Worm (Caenorhabditis elegans): Measurements from ENCODE around the gene R07E5.11.

The R07E5.11 gene

ce11 chrIII:4415135-4415534, at the start of gene R07E5.11:
R07E5.11 (minus strand) TSS chrIII:4415235.
- TF ChIP-seq dao-5 (tag; optimal IDR thresholded peaks at IDR 0.05) (no peak), W03F9.2 (tag; optimal IDR thresholded peaks at IDR 0.05) (no peak), him-1 (tag; optimal IDR thresholded peaks at IDR 0.05) (no peak)

ce11 chrIII:4461337-4461736, 46.3 kb upstream of the R07E5.11 start:
- TF ChIP-seq W03F9.2 (tag; optimal IDR thresholded peaks at IDR 0.05) (no peak), dao-5 (tag; optimal IDR thresholded peaks at IDR 0.05) (no peak), him-1 (tag; optimal IDR thresholded peaks at IDR 0.05) (no peak)

ce11 chrIII:4460242-4460641, 45.2 kb upstream of the R07E5.11 start:
- TF ChIP-seq W03F9.2 (tag; optimal IDR thresholded peaks at IDR 0.05), result no peak
- no peak for TF ChIP-seq dao-5 (tag; optimal IDR thresholded peaks at IDR 0.05)
- TF ChIP-seq him-1 (tag; optimal IDR thresholded peaks at IDR 0.05), result no peak

- no peak for TF ChIP-seq W03F9.2 (tag; optimal IDR thresholded peaks at IDR 0.05)
- no peak for TF ChIP-seq him-1 (tag; optimal IDR thresholded peaks at IDR 0.05)
- no peak for TF ChIP-seq dao-5 (tag; optimal IDR thresholded peaks at IDR 0.05)
Observed at ce11 chrIII:4456579-4456978, 41.5 kb upstream of the R07E5.11 start.

DNA sequence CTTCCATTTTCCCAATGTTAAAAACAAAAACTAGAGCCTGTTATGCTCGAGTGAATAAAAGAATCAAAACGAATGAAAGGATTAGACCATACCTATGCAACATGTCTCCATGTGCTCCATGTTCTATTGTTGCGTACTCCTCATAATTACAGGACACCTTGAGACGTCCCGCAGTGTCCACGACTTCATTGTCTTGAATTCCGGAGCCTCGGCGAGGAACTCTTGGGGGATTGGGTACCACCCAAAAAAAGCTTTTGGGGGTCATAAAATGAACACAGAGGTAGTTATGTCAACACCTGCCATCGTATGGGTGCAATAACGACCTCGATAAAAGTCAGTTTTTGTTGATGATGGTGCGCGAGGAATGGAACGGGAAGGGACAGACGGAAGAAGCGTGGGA, 39.9 kb upstream of the R07E5.11 start:
- TF ChIP-seq W03F9.2 (tag; optimal IDR thresholded peaks at IDR 0.05) (no peak), dao-5 (tag; optimal IDR thresholded peaks at IDR 0.05) (no peak), him-1 (tag; optimal IDR thresholded peaks at IDR 0.05) (no peak)

DNA sequence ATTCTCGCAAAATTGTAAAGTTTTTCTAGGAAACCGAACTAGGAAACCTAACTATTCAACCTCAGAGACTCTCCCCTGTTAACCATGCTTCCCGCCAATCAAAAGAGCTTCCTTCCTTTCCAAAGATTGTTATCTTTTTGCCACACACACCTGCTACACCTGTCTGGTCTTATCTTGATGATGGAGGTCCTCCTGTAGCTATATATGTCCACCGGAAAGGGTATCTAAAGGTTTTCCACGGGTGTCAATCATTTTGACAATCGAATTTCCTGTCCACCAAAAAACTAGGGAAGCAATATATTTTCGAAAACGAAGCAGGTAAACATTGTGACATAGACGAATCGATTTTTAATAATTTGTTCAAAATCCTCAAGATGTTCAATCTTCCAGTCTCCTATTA, 38.7 kb upstream of the R07E5.11 start:
- TF ChIP-seq him-1 (tag; optimal IDR thresholded peaks at IDR 0.05) (no peak), W03F9.2 (tag; optimal IDR thresholded peaks at IDR 0.05) (no peak), dao-5 (tag; optimal IDR thresholded peaks at IDR 0.05) (no peak)

DNA sequence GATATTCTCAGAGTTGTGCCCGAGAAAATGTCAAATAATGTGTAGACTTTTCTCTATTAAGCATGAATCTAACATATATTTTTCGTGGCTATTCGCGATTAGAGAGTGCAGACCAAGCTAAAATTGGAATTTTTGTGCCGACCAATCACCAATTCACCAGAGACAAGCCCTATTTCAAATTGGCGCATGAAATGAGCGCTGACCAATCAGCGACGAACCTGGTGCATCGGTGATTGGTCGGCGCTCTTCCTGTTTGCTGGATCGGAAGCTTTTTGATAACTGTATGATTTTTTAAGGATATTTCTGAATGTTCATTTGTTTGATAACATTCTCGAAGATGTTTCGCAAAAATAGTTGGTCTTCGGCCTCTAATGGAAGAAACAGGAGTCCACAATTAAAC, 38.3 kb upstream of the R07E5.11 start:
- TF ChIP-seq dao-5 (tag; optimal IDR thresholded peaks at IDR 0.05) (no peak), him-1 (tag; optimal IDR thresholded peaks at IDR 0.05) (no peak), W03F9.2 (tag; optimal IDR thresholded peaks at IDR 0.05) (no peak)

- TF ChIP-seq W03F9.2 (tag; optimal IDR thresholded peaks at IDR 0.05), result no peak
- TF ChIP-seq him-1 (tag; optimal IDR thresholded peaks at IDR 0.05), result no peak
- TF ChIP-seq dao-5 (tag; optimal IDR thresholded peaks at IDR 0.05), result no peak
Observed at ce11 chrIII:4452749-4453148, 37.7 kb upstream of the R07E5.11 start.

ce11 chrIII:4450773-4451423, 35.9 kb upstream of the R07E5.11 start:
- TF ChIP-seq dao-5 (tag; optimal IDR thresholded peaks at IDR 0.05) (no peak), him-1 (tag; optimal IDR thresholded peaks at IDR 0.05) (no peak), W03F9.2 (tag; optimal IDR thresholded peaks at IDR 0.05) (no peak)

DNA sequence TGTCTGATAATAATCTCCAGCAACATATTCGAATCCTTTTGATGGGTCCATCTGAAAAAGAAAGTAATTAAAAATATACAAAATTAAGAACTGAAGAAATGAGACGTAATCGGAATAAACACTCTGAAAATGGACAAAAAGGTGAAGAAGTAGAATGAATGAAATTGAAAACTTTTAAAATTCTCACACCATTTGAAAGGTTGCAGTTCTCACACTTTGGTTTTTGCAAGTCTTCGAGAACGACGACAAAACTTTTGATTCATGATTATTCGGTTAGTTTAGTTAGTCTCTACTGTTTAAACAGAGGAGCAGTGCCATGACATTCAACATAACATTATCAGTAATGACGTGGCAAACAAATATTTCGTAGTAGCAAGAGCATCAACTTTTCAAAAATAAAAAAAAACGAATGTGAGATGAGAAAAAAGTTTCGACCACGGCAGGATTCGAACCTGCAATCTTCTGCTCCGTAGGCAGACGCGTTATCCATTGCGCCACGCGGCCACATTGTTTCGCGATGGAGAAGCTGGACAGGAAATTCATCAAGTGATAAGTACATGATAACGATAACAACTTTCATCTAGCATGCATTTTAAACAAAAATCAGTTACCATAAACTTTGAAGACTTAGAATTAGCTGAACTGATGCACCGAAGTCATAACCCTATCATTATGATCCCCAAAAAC, 35.0 kb upstream of the R07E5.11 start, which contains the start of gene ceh-43:
ceh-43 (minus strand) TSS at position 51 of the 687 bp plus-strand sequence.
- TF ChIP-seq him-1 (tag; optimal IDR thresholded peaks at IDR 0.05), result no peak
- no peak for TF ChIP-seq W03F9.2 (tag; optimal IDR thresholded peaks at IDR 0.05)
- no peak for TF ChIP-seq dao-5 (tag; optimal IDR thresholded peaks at IDR 0.05)

DNA sequence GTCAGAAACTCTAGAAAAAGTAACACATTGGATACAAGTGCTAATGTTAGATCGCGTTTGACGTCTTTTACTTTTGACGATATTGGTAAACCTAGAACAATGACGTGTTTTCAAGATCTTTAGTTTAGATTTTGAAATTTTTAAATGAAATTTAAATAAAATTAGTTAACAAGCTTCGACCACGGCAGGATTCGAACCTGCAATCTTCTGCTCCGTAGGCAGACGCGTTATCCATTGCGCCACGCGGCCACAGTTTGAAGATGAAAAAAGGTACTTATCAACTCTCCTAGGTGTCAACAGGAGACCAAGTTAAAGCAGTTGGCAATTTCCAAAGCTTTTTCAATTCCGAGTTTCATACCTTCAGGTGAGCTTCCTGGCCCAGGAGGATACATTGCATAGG, 34.3 kb upstream of the R07E5.11 start:
- TF ChIP-seq W03F9.2 (tag; optimal IDR thresholded peaks at IDR 0.05), result peak; percentile 15
- TF ChIP-seq dao-5 (tag; optimal IDR thresholded peaks at IDR 0.05), result peak; percentile 34
- no peak for TF ChIP-seq him-1 (tag; optimal IDR thresholded peaks at IDR 0.05)

DNA sequence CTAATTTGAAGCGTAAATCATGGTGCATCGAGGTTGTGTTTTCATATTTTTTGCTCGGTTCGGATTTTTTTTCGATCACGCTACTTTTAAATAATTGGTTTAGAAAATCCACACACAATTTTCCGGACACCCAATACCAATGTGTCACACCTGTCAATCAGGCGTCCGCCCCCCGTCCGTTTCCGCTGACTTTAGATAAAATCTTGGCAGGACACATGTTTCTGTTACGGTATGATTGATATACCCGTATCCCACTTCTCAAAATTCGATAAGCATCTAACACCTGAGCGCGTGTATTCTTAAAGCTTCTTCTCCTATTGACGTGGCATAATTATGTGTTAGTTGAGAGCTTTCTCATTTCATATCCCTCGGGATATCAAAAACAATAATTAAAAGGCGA, 33.0 kb upstream of the R07E5.11 start:
- TF ChIP-seq W03F9.2 (tag; optimal IDR thresholded peaks at IDR 0.05) (no peak), him-1 (tag; optimal IDR thresholded peaks at IDR 0.05) (no peak)

DNA sequence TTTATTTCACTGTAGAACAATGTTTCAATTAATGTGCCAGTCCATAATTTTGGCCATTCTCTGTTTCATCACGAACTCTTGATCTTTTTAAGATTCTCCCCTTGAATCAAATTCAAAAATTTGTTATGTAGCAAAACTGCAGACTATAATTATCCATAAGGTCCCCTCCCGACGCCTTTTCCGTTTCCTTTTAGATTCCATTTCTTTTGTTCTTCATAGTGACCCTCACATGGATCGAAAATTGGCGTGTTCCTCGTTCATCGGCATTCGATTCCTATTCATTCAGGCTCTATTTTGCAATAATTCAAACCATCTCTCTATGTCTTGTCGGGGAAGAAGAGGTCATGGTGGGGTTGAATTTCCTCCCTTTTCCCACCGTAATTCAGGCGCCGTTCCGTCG, 29.5 kb upstream of the R07E5.11 start:
- no peak for TF ChIP-seq him-1 (tag; optimal IDR thresholded peaks at IDR 0.05)
- no peak for TF ChIP-seq dao-5 (tag; optimal IDR thresholded peaks at IDR 0.05)
- no peak for TF ChIP-seq W03F9.2 (tag; optimal IDR thresholded peaks at IDR 0.05)

ce11 chrIII:4441781-4442180, 26.7 kb upstream of the R07E5.11 start, which contains the start of gene nex-3:
nex-3 (plus strand) TSS chrIII:4442081.
- TF ChIP-seq him-1 (tag; optimal IDR thresholded peaks at IDR 0.05), result no peak
- no peak for TF ChIP-seq dao-5 (tag; optimal IDR thresholded peaks at IDR 0.05)
- no peak for TF ChIP-seq W03F9.2 (tag; optimal IDR thresholded peaks at IDR 0.05)
